Worm (Caenorhabditis elegans) whole organism, midembryonic: Measurements from ENCODE around the gene F54D8.6.

ENCODE experiments used
- flt-1 ChIP-seq: fragments of 200-800 bp; sonication (Bioruptor generic); IDR thresholded peaks from 2 replicates; pipeline ENCODE4 v1.3.6; 2022; ENCODE audit warnings: missing genetic modification characterization, missing compliant biosample characterization
- med-1 ChIP-seq: sonication (generic microtip); optimal IDR thresholded peaks from 2 replicates; lab custom pipeline; 2017; ENCODE audit warnings: missing genetic modification characterization, mild to moderate bottlenecking, missing compliant biosample characterization, antibody characterized with exemption, missing genetic modification reagents; ENCODE audit not compliant: insufficient read depth
- ztf-23 ChIP-seq: fragments of 200-800 bp; sonication (Bioruptor generic); IDR thresholded peaks from 2 replicates; pipeline ENCODE4 v1.3.6; 2022; ENCODE audit warnings: missing genetic modification reagents, missing genetic modification characterization, missing compliant biosample characterization

DNA sequence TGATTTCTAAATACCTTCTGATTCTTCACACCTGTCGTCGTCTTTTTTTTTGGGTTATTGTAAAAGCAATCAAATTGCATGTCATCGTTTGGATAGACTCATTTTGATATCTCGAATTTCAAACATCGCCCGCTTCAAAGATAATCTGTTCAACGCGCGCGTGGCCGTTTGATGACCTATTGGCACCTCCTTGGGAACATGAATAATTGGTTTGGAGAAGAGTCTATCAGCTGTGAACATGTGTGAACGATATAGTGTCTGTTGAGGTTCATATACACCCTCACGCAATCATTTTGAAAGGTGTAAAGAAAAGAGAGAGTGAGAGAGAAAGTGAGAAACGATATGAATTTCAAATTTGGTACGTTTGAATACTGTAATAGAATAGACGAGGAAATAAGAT, 17.8 kb downstream of the F54D8.6 start:
- TF ChIP-seq flt-1 (no peak), ztf-23 (GFP tag; lab: Robert Waterston, UW) (no peak), med-1 (GFP tag; lab: Kevin White, UChicago) (no peak)
